Worm (Caenorhabditis elegans) whole organism, L3 larva: ENCODE measurements around the gene F17C8.6.

ENCODE experiments used
- R02D3.7 ChIP-seq: fragments of 150-350 bp; optimal IDR thresholded peaks from 2 replicates; lab custom pipeline; 2014; ENCODE audit warnings: missing biosample characterization, missing genetic modification characterization
- ZK546.5 ChIP-seq: sonication (generic microtip); optimal IDR thresholded peaks from 2 replicates; lab custom pipeline; 2017; ENCODE audit warnings: missing biosample characterization, missing genetic modification characterization
- aly-2 ChIP-seq: fragments of 150-350 bp; optimal IDR thresholded peaks from 2 replicates; lab custom pipeline; 2014; ENCODE audit warnings: missing biosample characterization, missing genetic modification characterization
- ceh-28 ChIP-seq: fragments of 150-350 bp; optimal IDR thresholded peaks from 2 replicates; lab custom pipeline; 2014; ENCODE audit warnings: missing biosample characterization, missing genetic modification reagents, missing genetic modification characterization
- ceh-82 ChIP-seq: fragments of 150-350 bp; optimal IDR thresholded peaks from 2 replicates; lab custom pipeline; 2014; ENCODE audit warnings: missing biosample characterization, missing genetic modification characterization
- daf-12 ChIP-seq: fragments of 150-350 bp; optimal IDR thresholded peaks from 2 replicates; lab custom pipeline; 2014; ENCODE audit warnings: missing biosample characterization, missing genetic modification reagents, missing genetic modification characterization
- egl-5 ChIP-seq: fragments of 150-350 bp; optimal IDR thresholded peaks from 2 replicates; lab custom pipeline; 2017; ENCODE audit warnings: missing biosample characterization, missing genetic modification reagents, missing genetic modification characterization, inconsistent platforms
- elt-1 ChIP-seq: fragments of 150-350 bp; optimal IDR thresholded peaks from 2 replicates; lab custom pipeline; 2014; ENCODE audit warnings: missing biosample characterization, missing genetic modification characterization
- elt-3 ChIP-seq, 3 experiments: fragments of 150-350 bp in 1 of 3; sonication (generic microtip) in 2 of 3; optimal IDR thresholded peaks; 2 replicates in 2 of 3; 4 replicates in 1 of 3; lab custom pipeline; 2014 to 2017; ENCODE audit warnings: missing biosample characterization in 3 of 3, missing genetic modification characterization in 3 of 3
- fkh-10 ChIP-seq: sonication (generic microtip); optimal IDR thresholded peaks from 2 replicates; lab custom pipeline; 2017; ENCODE audit warnings: missing biosample characterization, missing genetic modification reagents, missing genetic modification characterization
- fkh-2 ChIP-seq: fragments of 150-350 bp; optimal IDR thresholded peaks from 2 replicates; lab custom pipeline; 2014; ENCODE audit warnings: missing biosample characterization, missing genetic modification reagents, missing genetic modification characterization
- hmg-11 ChIP-seq: sonication (generic microtip); optimal IDR thresholded peaks from 2 replicates; lab custom pipeline; 2016; ENCODE audit warnings: missing genetic modification characterization, missing compliant biosample characterization
- lin-15B ChIP-seq: fragments of 150-350 bp; optimal IDR thresholded peaks from 2 replicates; lab custom pipeline; 2014; ENCODE audit warnings: missing biosample characterization, missing genetic modification characterization
- lin-39 ChIP-seq: fragments of 150-350 bp; optimal IDR thresholded peaks from 2 replicates; lab custom pipeline; 2018; ENCODE audit warnings: missing biosample characterization, missing genetic modification reagents, missing genetic modification characterization
- lsy-12 ChIP-seq: sonication (generic microtip); optimal IDR thresholded peaks from 2 replicates; lab custom pipeline; 2016; ENCODE audit warnings: mild to moderate bottlenecking, missing genetic modification characterization, missing compliant biosample characterization
- mdl-1 ChIP-seq: fragments of 150-350 bp; optimal IDR thresholded peaks from 2 replicates; lab custom pipeline; 2014; ENCODE audit warnings: missing biosample characterization, missing genetic modification characterization
- mml-1 ChIP-seq: fragments of 150-350 bp; sonication (generic microtip); optimal IDR thresholded peaks from 3 replicates; lab custom pipeline; 2014; ENCODE audit warnings: missing biosample characterization, missing genetic modification characterization
- nfya-1 ChIP-seq: sonication (generic microtip); optimal IDR thresholded peaks from 2 replicates; lab custom pipeline; 2017; ENCODE audit warnings: missing genetic modification characterization, mild to moderate bottlenecking, missing compliant biosample characterization, antibody characterized with exemption, moderate library complexity; ENCODE audit not compliant: insufficient read depth
- nhr-11 ChIP-seq: fragments of 150-350 bp; optimal IDR thresholded peaks from 2 replicates; lab custom pipeline; 2014; ENCODE audit warnings: missing biosample characterization, missing genetic modification characterization
- nhr-23 ChIP-seq: fragments of 150-350 bp; optimal IDR thresholded peaks from 2 replicates; lab custom pipeline; 2014; ENCODE audit warnings: missing biosample characterization, missing genetic modification reagents, missing genetic modification characterization
- nhr-237 ChIP-seq: fragments of 150-350 bp; optimal IDR thresholded peaks from 2 replicates; lab custom pipeline; 2014; ENCODE audit warnings: missing biosample characterization, missing genetic modification characterization
- nhr-25 ChIP-seq: sonication (generic microtip); optimal IDR thresholded peaks from 2 replicates; lab custom pipeline; 2017; ENCODE audit warnings: missing biosample characterization, missing genetic modification characterization
- nhr-28 ChIP-seq: fragments of 150-350 bp; optimal IDR thresholded peaks from 2 replicates; lab custom pipeline; 2014; ENCODE audit warnings: missing biosample characterization, missing genetic modification characterization
- nhr-43 ChIP-seq: sonication (generic microtip); optimal IDR thresholded peaks from 2 replicates; lab custom pipeline; 2016; ENCODE audit warnings: mild to moderate bottlenecking, missing genetic modification characterization, missing compliant biosample characterization; ENCODE audit not compliant: poor library complexity, severe bottlenecking
- nhr-67 ChIP-seq: fragments of 150-350 bp; optimal IDR thresholded peaks from 2 replicates; lab custom pipeline; 2014; ENCODE audit warnings: missing biosample characterization, missing genetic modification characterization
- nhr-76 ChIP-seq: fragments of 150-350 bp; sonication (generic microtip); optimal IDR thresholded peaks from 5 replicates; lab custom pipeline; 2014; ENCODE audit warnings: missing biosample characterization, missing genetic modification characterization
- pqm-1 ChIP-seq: fragments of 150-350 bp; optimal IDR thresholded peaks from 2 replicates; lab custom pipeline; 2017; ENCODE audit warnings: missing biosample characterization, missing genetic modification characterization, inconsistent platforms
- sea-2 ChIP-seq: fragments of 150-350 bp; sonication (generic microtip); optimal IDR thresholded peaks from 4 replicates; lab custom pipeline; 2014; ENCODE audit warnings: missing biosample characterization, missing genetic modification reagents, missing genetic modification characterization
- skn-1 ChIP-seq: fragments of 150-350 bp; optimal IDR thresholded peaks from 2 replicates; lab custom pipeline; 2014; ENCODE audit warnings: missing biosample characterization, missing genetic modification characterization
- snpc-4 ChIP-seq: fragments of 150-350 bp; optimal IDR thresholded peaks from 2 replicates; lab custom pipeline; 2014; ENCODE audit warnings: missing biosample characterization, missing genetic modification characterization
- unc-39 ChIP-seq: sonication (generic microtip); optimal IDR thresholded peaks from 4 replicates; lab custom pipeline; 2017; ENCODE audit warnings: missing biosample characterization, missing genetic modification characterization
- zag-1 ChIP-seq: fragments of 150-350 bp; optimal IDR thresholded peaks from 2 replicates; lab custom pipeline; 2014; ENCODE audit warnings: missing biosample characterization, missing genetic modification characterization
- ztf-11 ChIP-seq: fragments of 150-350 bp; optimal IDR thresholded peaks from 2 replicates; lab custom pipeline; 2014; ENCODE audit warnings: missing biosample characterization, missing genetic modification characterization
- ztf-4 ChIP-seq: fragments of 150-350 bp; optimal IDR thresholded peaks from 2 replicates; lab custom pipeline; 2014; ENCODE audit warnings: missing biosample characterization, missing genetic modification characterization

The F17C8.6 gene

ce11 chrIII:4715088-4715487 lies 30.7 kb downstream of the F17C8.6 start, which contains the start of gene him-18:
TSS of gene him-18 (minus strand) at chrIII:4715188.
- TF ChIP-seq nhr-11 (tag; lab: Kevin White, UChicago), result no peak
- TF ChIP-seq ceh-28 (tag; lab: Kevin White, UChicago), result no peak
- no peak for TF ChIP-seq lin-15B
- TF ChIP-seq elt-3 (tag; optimal IDR thresholded peaks at IDR 0.05; lab: Kevin White, UChicago), result no peak
- TF ChIP-seq zag-1, result no peak
- no peak for TF ChIP-seq fkh-10
- no peak for TF ChIP-seq egl-5 (tag; lab: Kevin White, UChicago)
- TF ChIP-seq ceh-82 (tag; lab: Kevin White, UChicago), result no peak
- TF ChIP-seq pqm-1 (tag; lab: Kevin White, UChicago), result no peak
- TF ChIP-seq daf-12, result no peak
- TF ChIP-seq nhr-76 (tag; lab: Kevin White, UChicago), result no peak
- TF ChIP-seq ztf-11 (tag; lab: Kevin White, UChicago), result no peak
- no peak for TF ChIP-seq nhr-43 (tag; lab: Kevin White, UChicago)
- TF ChIP-seq skn-1 (tag; lab: Kevin White, UChicago), result no peak
- no peak for TF ChIP-seq nhr-25 (tag; lab: Kevin White, UChicago)
- TF ChIP-seq ZK546.5 (tag; lab: Kevin White, UChicago), result no peak
- no peak for TF ChIP-seq R02D3.7 (tag; lab: Kevin White, UChicago)

ce11 chrIII:4708909-4709308 lies 36.9 kb downstream of the F17C8.6 start, which contains the start of gene T04A8.18:
TSS of gene T04A8.18 (plus strand) at chrIII:4709209.
- TF ChIP-seq sea-2 (GFP tag; lab: Kevin White, UChicago) (no peak), nhr-11 (tag; lab: Kevin White, UChicago) (no peak), ztf-11 (tag; lab: Kevin White, UChicago) (no peak), egl-5 (tag; lab: Kevin White, UChicago) (no peak), zag-1 (no peak), nhr-23 (no peak), ceh-82 (tag; lab: Kevin White, UChicago) (no peak), nhr-28 (tag; lab: Kevin White, UChicago) (no peak), nhr-67 (no peak), lsy-12 (tag; lab: Kevin White, UChicago) (no peak), ztf-4 (tag; lab: Kevin White, UChicago) (no peak), ZK546.5 (tag; lab: Kevin White, UChicago) (no peak), lin-39 (tag; lab: Kevin White, UChicago) (no peak), aly-2 (no peak)

- TF ChIP-seq ztf-4 (tag; lab: Kevin White, UChicago) (no peak), aly-2 (no peak), daf-12 (no peak), elt-1 (tag; lab: Kevin White, UChicago) (no peak)
Measured at ce11 chrIII:4706678-4707077, 39.2 kb downstream of the F17C8.6 start, which contains the start of gene T04A8.13. TSS of gene T04A8.13 (plus strand) at chrIII:4706978.

ce11 chrIII:4705207-4705606 lies 40.6 kb downstream of the F17C8.6 start, which contains the start of gene pgap-2:
TSS of gene pgap-2 (plus strand) at chrIII:4705507.
- no peak for TF ChIP-seq daf-12
- TF ChIP-seq mdl-1, result no peak
- no peak for TF ChIP-seq fkh-2 (tag; lab: Kevin White, UChicago)
- no peak for TF ChIP-seq ztf-11 (tag; lab: Kevin White, UChicago)
- no peak for TF ChIP-seq lin-15B
- TF ChIP-seq hmg-11 (tag; lab: Kevin White, UChicago), result no peak
- TF ChIP-seq elt-1 (tag; lab: Kevin White, UChicago), result no peak
- TF ChIP-seq nhr-25 (tag; lab: Kevin White, UChicago), result no peak
- TF ChIP-seq lsy-12 (tag; lab: Kevin White, UChicago), result no peak
- TF ChIP-seq snpc-4 (tag; lab: Kevin White, UChicago), result no peak
- no peak for TF ChIP-seq sea-2 (GFP tag; lab: Kevin White, UChicago)

ce11 chrIII:4703932-4704454 lies 41.8 kb downstream of the F17C8.6 start, which contains the start of the genes clp-2 and mrpl-16:
TSS of gene clp-2 (minus strand) at chrIII:4704025.
TSS of gene mrpl-16 (plus strand) at chrIII:4704404.
- TF ChIP-seq fkh-10 (no peak), unc-39 (no peak), nfya-1 (peak; percentile 53), nhr-25 (tag; lab: Kevin White, UChicago) (no peak), nhr-11 (tag; lab: Kevin White, UChicago) (no peak), mml-1 (no peak), lin-15B (peak; percentile 43), nhr-237 (tag; lab: Kevin White, UChicago) (no peak), nhr-76 (tag; lab: Kevin White, UChicago) (no peak), nhr-23 (peak; percentile 12)
